Worm (Caenorhabditis elegans) whole organism, late embryonic: Measurements from ENCODE around the gene nas-15.

Source experiments
- F13H6.1 ChIP-seq: sonication (generic microtip); optimal IDR thresholded peaks from 2 replicates; lab custom pipeline; 2016; ENCODE audit warnings: missing genetic modification characterization, missing compliant biosample characterization
- K02D7.2 ChIP-seq: sonication (generic microtip); optimal IDR thresholded peaks from 2 replicates; lab custom pipeline; 2017; ENCODE audit warnings: mild to moderate bottlenecking, missing genetic modification characterization, missing compliant biosample characterization
- K09A11.1 ChIP-seq: sonication (generic microtip); optimal IDR thresholded peaks from 2 replicates; lab custom pipeline; 2017; ENCODE audit warnings: antibody characterized with exemption, mild to moderate bottlenecking, missing genetic modification characterization, missing compliant biosample characterization; ENCODE audit not compliant: insufficient read depth
- Y22D7AL.16 ChIP-seq: sonication (generic microtip); optimal IDR thresholded peaks from 2 replicates; lab custom pipeline; 2016; ENCODE audit warnings: missing genetic modification characterization, missing compliant biosample characterization
- ama-1 ChIP-seq: fragments of 150-350 bp; optimal IDR thresholded peaks from 2 replicates; lab custom pipeline; 2014
- ceh-14 ChIP-seq: sonication (generic microtip); optimal IDR thresholded peaks from 2 replicates; lab custom pipeline; 2016; ENCODE audit warnings: missing genotype, missing genetic modification characterization, missing compliant biosample characterization
- ceh-18 ChIP-seq: sonication (generic microtip); optimal IDR thresholded peaks from 2 replicates; lab custom pipeline; 2016; ENCODE audit warnings: missing genetic modification characterization, missing compliant biosample characterization
- ceh-2 ChIP-seq: sonication (generic microtip); optimal IDR thresholded peaks from 2 replicates; lab custom pipeline; 2016; ENCODE audit warnings: missing genotype, missing genetic modification characterization, missing compliant biosample characterization
- ceh-22 ChIP-seq: sonication (generic microtip); optimal IDR thresholded peaks from 2 replicates; lab custom pipeline; 2017; ENCODE audit warnings: missing biosample characterization, missing genetic modification characterization
- ceh-24 ChIP-seq: sonication (generic microtip); optimal IDR thresholded peaks from 2 replicates; lab custom pipeline; 2016; ENCODE audit warnings: mild to moderate bottlenecking, missing genetic modification characterization, missing compliant biosample characterization
- ceh-30 ChIP-seq: fragments of 150-350 bp; optimal IDR thresholded peaks from 2 replicates; lab custom pipeline; 2014; ENCODE audit warnings: missing biosample characterization, missing genetic modification characterization
- ceh-31 ChIP-seq: sonication (generic microtip); optimal IDR thresholded peaks from 2 replicates; lab custom pipeline; 2016; ENCODE audit warnings: missing genetic modification characterization, missing compliant biosample characterization
- che-1 ChIP-seq: sonication (generic microtip); optimal IDR thresholded peaks from 2 replicates; lab custom pipeline; 2016; ENCODE audit warnings: mild to moderate bottlenecking, missing genetic modification characterization, missing compliant biosample characterization
- dmd-4 ChIP-seq: sonication (generic microtip); optimal IDR thresholded peaks from 2 replicates; lab custom pipeline; 2016; ENCODE audit warnings: borderline replicate concordance, missing genetic modification characterization, missing compliant biosample characterization
- dve-1 ChIP-seq: sonication (generic microtip); optimal IDR thresholded peaks from 2 replicates; lab custom pipeline; 2017; ENCODE audit warnings: antibody characterized with exemption, mild to moderate bottlenecking, missing genetic modification characterization, missing compliant biosample characterization
- elt-2 ChIP-seq: sonication (generic microtip); optimal IDR thresholded peaks from 2 replicates; lab custom pipeline; 2016; ENCODE audit warnings: missing genetic modification reagents, missing genetic modification characterization, missing compliant biosample characterization
- ets-4 ChIP-seq: sonication (generic microtip); optimal IDR thresholded peaks from 2 replicates; lab custom pipeline; 2016; ENCODE audit warnings: missing genetic modification characterization, missing compliant biosample characterization
- fax-1 ChIP-seq: sonication (generic microtip); optimal IDR thresholded peaks from 2 replicates; lab custom pipeline; 2016; ENCODE audit warnings: missing genotype, missing genetic modification characterization, missing compliant biosample characterization
- fkh-6 ChIP-seq: sonication (generic microtip); optimal IDR thresholded peaks from 2 replicates; lab custom pipeline; 2016; ENCODE audit warnings: missing genetic modification characterization, missing compliant biosample characterization
- hlh-13 ChIP-seq: fragments of 200-800 bp; sonication (Bioruptor generic); optimal IDR thresholded peaks from 2 replicates; lab custom pipeline; 2018; ENCODE audit warnings: mild to moderate bottlenecking, missing genetic modification characterization, missing compliant biosample characterization
- hlh-15 ChIP-seq: sonication (generic microtip); optimal IDR thresholded peaks from 2 replicates; lab custom pipeline; 2016; ENCODE audit warnings: missing genetic modification characterization, missing compliant biosample characterization
- hlh-30 ChIP-seq: sonication (generic microtip); optimal IDR thresholded peaks from 2 replicates; lab custom pipeline; 2017; ENCODE audit warnings: antibody characterized with exemption, missing genetic modification characterization, missing compliant biosample characterization; ENCODE audit not compliant: insufficient read depth
- lim-6 ChIP-seq: sonication (generic microtip); optimal IDR thresholded peaks from 2 replicates; lab custom pipeline; 2016; ENCODE audit warnings: missing genetic modification characterization, missing compliant biosample characterization
- lin-11 ChIP-seq: fragments of 200-800 bp; sonication (Bioruptor generic); optimal IDR thresholded peaks from 2 replicates; lab custom pipeline; 2018; ENCODE audit warnings: mild to moderate bottlenecking, missing genetic modification characterization, missing compliant biosample characterization
- madf-2 ChIP-seq: sonication (generic microtip); optimal IDR thresholded peaks from 2 replicates; lab custom pipeline; 2017; ENCODE audit warnings: missing genetic modification characterization, missing compliant biosample characterization
- mec-3 ChIP-seq: sonication (generic microtip); optimal IDR thresholded peaks from 2 replicates; lab custom pipeline; 2016; ENCODE audit warnings: borderline replicate concordance, missing genetic modification characterization, missing compliant biosample characterization
- npax-4 ChIP-seq: sonication (generic microtip); optimal IDR thresholded peaks from 2 replicates; lab custom pipeline; 2016; ENCODE audit warnings: missing genetic modification characterization, missing compliant biosample characterization
- pag-3 ChIP-seq: sonication (generic microtip); optimal IDR thresholded peaks from 2 replicates; lab custom pipeline; 2016; ENCODE audit warnings: missing compliant biosample characterization, missing genetic modification characterization, borderline replicate concordance
- pat-9 ChIP-seq: fragments of 200-800 bp; sonication (Bioruptor generic); optimal IDR thresholded peaks from 2 replicates; lab custom pipeline; 2018; ENCODE audit warnings: mild to moderate bottlenecking, missing genetic modification characterization, moderate library complexity, missing compliant biosample characterization
- ref-2 ChIP-seq: sonication (generic microtip); optimal IDR thresholded peaks from 2 replicates; lab custom pipeline; 2016; ENCODE audit warnings: missing genetic modification characterization, missing compliant biosample characterization
- rnt-1 ChIP-seq: sonication (generic microtip); optimal IDR thresholded peaks from 2 replicates; lab custom pipeline; 2016; ENCODE audit warnings: missing genetic modification characterization, missing compliant biosample characterization
- sdc-2 ChIP-seq: sonication (generic microtip); optimal IDR thresholded peaks from 2 replicates; lab custom pipeline; 2016; ENCODE audit warnings: missing genotype, missing genetic modification characterization, missing compliant biosample characterization
- sox-2 ChIP-seq: fragments of 200-800 bp; sonication (Bioruptor generic); IDR thresholded peaks from 2 replicates; pipeline ENCODE4 v1.3.6; 2022; ENCODE audit warnings: missing genetic modification reagents, missing genetic modification characterization, missing compliant biosample characterization
- sox-4 ChIP-seq: sonication (generic microtip); optimal IDR thresholded peaks from 2 replicates; lab custom pipeline; 2017; ENCODE audit warnings: mild to moderate bottlenecking, missing genetic modification characterization, inconsistent platforms, missing compliant biosample characterization
- syd-9 ChIP-seq: sonication (generic microtip); optimal IDR thresholded peaks from 2 replicates; lab custom pipeline; 2016; ENCODE audit warnings: mild to moderate bottlenecking, missing genetic modification characterization, moderate library complexity, missing compliant biosample characterization
- unc-42 ChIP-seq: sonication (generic microtip); optimal IDR thresholded peaks from 2 replicates; lab custom pipeline; 2016; ENCODE audit warnings: missing genotype, missing genetic modification characterization, missing compliant biosample characterization
- zip-5 ChIP-seq: sonication (generic microtip); optimal IDR thresholded peaks from 2 replicates; lab custom pipeline; 2016; ENCODE audit warnings: missing genetic modification characterization, missing compliant biosample characterization

nas-15 gene

ce11 chrX:727737-728136, 49.8 kb upstream of the nas-15 start (continued):
- TF ChIP-seq zip-5 (tag; lab: Kevin White, UChicago) (no peak), sox-2 (GFP tag; lab: Robert Waterston, UW) (no peak), lin-11 (tag; lab: Kevin White, UChicago) (no peak), che-1 (tag; lab: Kevin White, UChicago) (no peak), F13H6.1 (tag; lab: Kevin White, UChicago) (peak; percentile 56), ceh-2 (tag; lab: Kevin White, UChicago) (peak; percentile 75), syd-9 (tag; lab: Kevin White, UChicago) (no peak), madf-2 (tag; lab: Kevin White, UChicago) (no peak), hlh-15 (no peak), lim-6 (no peak), K09A11.1 (no peak), ceh-24 (tag; lab: Kevin White, UChicago) (no peak), Y22D7AL.16 (tag; lab: Kevin White, UChicago) (no peak), ceh-18 (peak; percentile 23), elt-2 (tag; lab: Kevin White, UChicago) (peak; percentile 42), mec-3 (tag; lab: Kevin White, UChicago) (no peak), dmd-4 (tag; lab: Kevin White, UChicago) (no peak), dve-1 (tag; lab: Kevin White, UChicago) (no peak), npax-4 (tag; lab: Kevin White, UChicago) (no peak), ceh-22 (tag; lab: Kevin White, UChicago) (no peak), sdc-2 (tag; lab: Kevin White, UChicago) (peak; percentile 90), ets-4 (tag; lab: Kevin White, UChicago) (no peak), fkh-6 (tag; lab: Kevin White, UChicago) (no peak), pag-3 (tag; lab: Kevin White, UChicago) (no peak), hlh-13 (GFP tag; lab: Kevin White, UChicago) (no peak)

ce11 chrX:729062-729461, 48.5 kb upstream of the nas-15 start:
- TF ChIP-seq sox-4 (tag; lab: Kevin White, UChicago), result no peak
- TF ChIP-seq lim-6, result no peak
- TF ChIP-seq ceh-30 (tag; lab: Kevin White, UChicago), result no peak
- no peak for TF ChIP-seq hlh-30 (tag; lab: Kevin White, UChicago)
- TF ChIP-seq dmd-4 (tag; lab: Kevin White, UChicago), result no peak
- peak; percentile 94 for TF ChIP-seq elt-2 (tag; lab: Kevin White, UChicago)

- TF ChIP-seq pat-9 (tag; lab: Kevin White, UChicago), result no peak
- TF ChIP-seq ref-2 (tag; lab: Kevin White, UChicago), result no peak
- TF ChIP-seq sdc-2 (tag; lab: Kevin White, UChicago), result no peak
- TF ChIP-seq syd-9 (tag; lab: Kevin White, UChicago), result no peak
- no peak for TF ChIP-seq K02D7.2 (tag; lab: Kevin White, UChicago)
- TF ChIP-seq unc-42, result no peak
- no peak for TF ChIP-seq ceh-31 (tag; lab: Kevin White, UChicago)
- TF ChIP-seq, all 69 proteins: peak for 0
These were observed 41.9 kb upstream of the nas-15 start, which contains the start of gene npr-19 for ce11 chrX:735572-735971. TSS of gene npr-19 (minus strand) at chrX:735672.

- TF ChIP-seq ceh-31 (tag; lab: Kevin White, UChicago) (peak; percentile 51), ama-1 (lab: Kevin White, UChicago) (no peak)
- TF ChIP-seq, all 69 proteins: peak for 1
These were observed 40.5 kb upstream of the nas-15 start for ce11 chrX:736989-737388.

ce11 chrX:748319-748718, 29.2 kb upstream of the nas-15 start:
- TF ChIP-seq ceh-2 (tag; lab: Kevin White, UChicago), result no peak
- no peak for TF ChIP-seq rnt-1 (tag; lab: Kevin White, UChicago)
- no peak for TF ChIP-seq fax-1 (tag; lab: Kevin White, UChicago)
- no peak for TF ChIP-seq ceh-14 (tag; lab: Kevin White, UChicago)
- no peak for TF ChIP-seq K02D7.2 (tag; lab: Kevin White, UChicago)
- TF ChIP-seq, all 69 proteins: peak for 0
